Fruit fly (Drosophila melanogaster): Measurements from ENCODE around the gene glo.

Gene glo

dm6 chr3R:11849378-11850249, 30.4 kb upstream of the glo start (continued):
- peak; percentile 94 for TF ChIP-seq CG17328 (GFP tag; IDR thresholded peaks at IDR 0.05)
- no peak for TF ChIP-seq pzg (GFP tag; optimal IDR thresholded peaks at IDR 0.05)
- TF ChIP-seq CG10565 (GFP tag; optimal IDR thresholded peaks at IDR 0.05): peak; percentile 67
- peak; percentile 90 for TF ChIP-seq CG2202 (tag; optimal IDR thresholded peaks at IDR 0.05)
- no peak for TF ChIP-seq vnd (GFP tag; IDR thresholded peaks at IDR 0.05; ENCODE audit: partially characterized antibody)
- peak; percentile 83 for TF ChIP-seq H2.0 (GFP tag; IDR thresholded peaks at IDR 0.05)
- no peak for TF ChIP-seq CG6765 (GFP tag; optimal IDR thresholded peaks at IDR 0.05)
- TF ChIP-seq CG4328 (GFP tag; optimal IDR thresholded peaks at IDR 0.05): peak; percentile 74
- TF ChIP-seq CG12769 (tag; optimal IDR thresholded peaks at IDR 0.05): peak; percentile 89
- peak; percentile 93 for TF ChIP-seq croc (GFP tag; conservative IDR thresholded peaks at IDR 0.05)
- peak; percentile 90 for TF ChIP-seq CG17186 (GFP tag; optimal IDR thresholded peaks at IDR 0.05)
- TF ChIP-seq Hand (GFP tag; optimal IDR thresholded peaks at IDR 0.05): no peak
- no peak for TF ChIP-seq pita (GFP tag; optimal IDR thresholded peaks at IDR 0.05)
- peak; percentile 77 for TF ChIP-seq CG11456 (GFP tag; IDR thresholded peaks at IDR 0.05)
- peak; percentile 56 for TF ChIP-seq sd (tag; optimal IDR thresholded peaks at IDR 0.05)
- peak; percentile 73 for TF ChIP-seq lab (GFP tag; optimal IDR thresholded peaks at IDR 0.05)
- peak; percentile 66 for TF ChIP-seq CG31365 (tag; optimal IDR thresholded peaks at IDR 0.05)
- peak; percentile 98 for TF ChIP-seq CG1603 (tag; optimal IDR thresholded peaks at IDR 0.05)
- peak; percentile 97 for TF ChIP-seq Sox102F (GFP tag; optimal IDR thresholded peaks at IDR 0.05)
- TF ChIP-seq Asciz (GFP tag; optimal IDR thresholded peaks at IDR 0.05): peak; percentile 96
- peak; percentile 52 for TF ChIP-seq CG13624 (GFP tag; optimal IDR thresholded peaks at IDR 0.05)
- peak; percentile 40 for TF ChIP-seq CG6854 (GFP tag; optimal IDR thresholded peaks at IDR 0.05)
- peak; percentile 96 for TF ChIP-seq chm (GFP tag; IDR thresholded peaks at IDR 0.05)
- TF ChIP-seq btn (GFP tag; optimal IDR thresholded peaks at IDR 0.05): peak; percentile 92
- peak; percentile 52 for TF ChIP-seq tup (GFP tag; optimal IDR thresholded peaks at IDR 0.05)
- no peak for TF ChIP-seq ato (GFP tag; IDR thresholded peaks at IDR 0.05; ENCODE audit: partially characterized antibody)
- TF ChIP-seq pnt (GFP tag; optimal IDR thresholded peaks at IDR 0.05): peak; percentile 95
- TF ChIP-seq chn (GFP tag; optimal IDR thresholded peaks at IDR 0.05): peak; percentile 93
- TF ChIP-seq h (optimal IDR thresholded peaks at IDR 0.05): no peak
- TF ChIP-seq mld (GFP tag; IDR thresholded peaks at IDR 0.05; ENCODE audit: partially characterized antibody): no peak
- TF ChIP-seq Sox100B (GFP tag; optimal IDR thresholded peaks at IDR 0.05): peak; percentile 90
- TF ChIP-seq CG5180 (GFP tag; optimal IDR thresholded peaks at IDR 0.05): peak; percentile 73
- no peak for TF ChIP-seq Dp (GFP tag; optimal IDR thresholded peaks at IDR 0.05)
- TF ChIP-seq Usf (GFP tag; optimal IDR thresholded peaks at IDR 0.05): peak; percentile 38
- TF ChIP-seq CG2678 (tag; optimal IDR thresholded peaks at IDR 0.05): peak; percentile 93
- no peak for TF ChIP-seq lov (optimal IDR thresholded peaks at IDR 0.05)
- TF ChIP-seq lov (GFP tag; IDR thresholded peaks at IDR 0.05): peak; percentile 94
- TF ChIP-seq CG1792 (GFP tag; optimal IDR thresholded peaks at IDR 0.05): peak; percentile 80
- peak; percentile 74; the same call in 2 of the 3 replicates for TF ChIP-seq CG11695 (GFP tag; IDR thresholded peaks at IDR 0.05)
- peak; percentile 84 for TF ChIP-seq CG9609 (GFP tag; optimal IDR thresholded peaks at IDR 0.05)
- peak; percentile 91 to 93 for TF ChIP-seq Pdp1 (GFP tag; optimal IDR thresholded peaks at IDR 0.05)
- peak; percentile 83 for TF ChIP-seq CG7357 (GFP tag; IDR thresholded peaks at IDR 0.05)
- TF ChIP-seq Xbp1 (GFP tag; optimal IDR thresholded peaks at IDR 0.05): peak; percentile 92
- TF ChIP-seq CG7987 (GFP tag; optimal IDR thresholded peaks at IDR 0.05): peak; percentile 68
- peak; percentile 69 for TF ChIP-seq CG15269 (tag; optimal IDR thresholded peaks at IDR 0.05)
- peak; percentile 92 for TF ChIP-seq tin (GFP tag; optimal IDR thresholded peaks at IDR 0.05)
- peak; percentile 37; the same call in 1 of the 2 replicates for TF ChIP-seq CG14014 (GFP tag; IDR thresholded peaks at IDR 0.05)
- TF ChIP-seq CG42726 (GFP tag; IDR thresholded peaks at IDR 0.05; ENCODE audit: partially characterized antibody): no peak
